Fruit fly (Drosophila melanogaster) whole organism: ENCODE results near the gene elg1.

ENCODE experiments used
- CG8478 ChIP-seq: fragments of >200 bp; optimal IDR thresholded peaks from 2 replicates; lab custom pipeline; 2018; ENCODE audit warnings: inconsistent platforms
- Dll ChIP-seq: fragments of >200 bp; optimal IDR thresholded peaks from 2 replicates; lab custom pipeline; 2017
- pan ChIP-seq: fragments of >200 bp; optimal IDR thresholded peaks from 2 replicates; lab custom pipeline; 2017
- usp ChIP-seq: fragments of >200 bp; optimal IDR thresholded peaks from 2 replicates; lab custom pipeline; 2017; ENCODE audit warnings: missing biosample characterization, missing genetic modification characterization, mixed read lengths

- TF ChIP-seq Dll (lab: Kevin White, UChicago) (no peak), usp (GFP tag; lab: Kevin White, UChicago) (no peak), pan (lab: Kevin White, UChicago) (no peak), CG8478 (lab: Kevin White, UChicago) (no peak)
These were observed 215 bp downstream of the elg1 start for dm6 chr3L:16132067-16132418.
